Worm (Caenorhabditis elegans) whole organism, young adult: Measurements from ENCODE around the gene F15G9.2.

ENCODE experiments used
- C06A6.2 ChIP-seq: fragments of 200-800 bp; sonication (Bioruptor generic); conservative IDR thresholded peaks from 2 replicates; pipeline ENCODE4 v1.3.6; 2022; ENCODE audit warnings: missing genetic modification characterization, missing compliant biosample characterization
- F23B12.7 ChIP-seq: sonication (generic microtip); optimal IDR thresholded peaks from 2 replicates; lab custom pipeline; 2017; ENCODE audit warnings: missing genetic modification characterization, mild to moderate bottlenecking, missing compliant biosample characterization, antibody characterized with exemption, moderate library complexity; ENCODE audit not compliant: insufficient read depth
- F37B4.10 ChIP-seq: fragments of 200-800 bp; sonication (Bioruptor generic); IDR thresholded peaks from 2 replicates; pipeline ENCODE4 v1.3.6; 2022; ENCODE audit warnings: missing genetic modification characterization, missing compliant biosample characterization
- F52B5.7 ChIP-seq: sonication (generic microtip); optimal IDR thresholded peaks from 2 replicates; lab custom pipeline; 2016; ENCODE audit warnings: mild to moderate bottlenecking, missing genetic modification characterization, missing compliant biosample characterization
- F57A8.1 ChIP-seq: fragments of 200-800 bp; sonication (Bioruptor generic); optimal IDR thresholded peaks from 2 replicates; lab custom pipeline; 2018; ENCODE audit warnings: mild to moderate bottlenecking, missing genetic modification characterization, moderate library complexity, missing compliant biosample characterization
- K12H6.12 ChIP-seq: fragments of 200-800 bp; sonication (Bioruptor generic); optimal IDR thresholded peaks from 2 replicates; lab custom pipeline; 2018; ENCODE audit warnings: mild to moderate bottlenecking, missing genetic modification characterization, missing compliant biosample characterization
- T07F8.4 ChIP-seq: sonication (generic microtip); optimal IDR thresholded peaks from 2 replicates; lab custom pipeline; 2016; ENCODE audit warnings: mild to moderate bottlenecking, missing genetic modification characterization, moderate library complexity, missing compliant biosample characterization
- Y53F4B.3 ChIP-seq: fragments of 200-800 bp; sonication (Bioruptor generic); IDR thresholded peaks from 2 replicates; pipeline ENCODE4 v1.3.6; 2022; ENCODE audit warnings: missing genetic modification reagents, missing genetic modification characterization, missing compliant biosample characterization
- Y56A3A.18 ChIP-seq: fragments of 200-800 bp; sonication (Bioruptor generic); IDR thresholded peaks from 2 replicates; pipeline ENCODE4 v1.3.6; 2022; ENCODE audit warnings: missing genetic modification reagents, missing genetic modification characterization, missing compliant biosample characterization
- ama-1 ChIP-seq, 3 experiments: fragments of 150-350 bp in 1 of 3; sonication (generic microtip) in 2 of 3; optimal IDR thresholded peaks; 2 replicates each; lab custom pipeline; 2014 to 2018; ENCODE audit warnings: missing biosample characterization in 2 of 3, missing genetic modification characterization in 2 of 3, missing genetic modification reagents in 2 of 3
- attf-3 ChIP-seq: fragments of 200-800 bp; sonication (Bioruptor generic); conservative IDR thresholded peaks from 2 replicates; pipeline ENCODE4 v1.3.6; 2022; ENCODE audit warnings: missing genetic modification reagents, missing genetic modification characterization, missing compliant biosample characterization
- bed-2 ChIP-seq: fragments of 200-800 bp; sonication (Bioruptor generic); IDR thresholded peaks from 2 replicates; pipeline ENCODE4 v1.3.6; 2022; ENCODE audit warnings: missing genetic modification reagents, missing genetic modification characterization, missing compliant biosample characterization
- cebp-1 ChIP-seq, 2 experiments: fragments of 200-800 bp in 1 of 2; sonication (Bioruptor generic) in 1 of 2; sonication (generic microtip) in 1 of 2; IDR thresholded peaks in 1 of 2; optimal IDR thresholded peaks in 1 of 2; 2 replicates each; pipeline versions ENCODE4 v1.3.6 to Lab custom; 2017 to 2022; ENCODE audit warnings: missing compliant biosample characterization in 2 of 2, missing genetic modification characterization in 2 of 2, mild to moderate bottlenecking in 1 of 2, missing genetic modification reagents in 1 of 2, moderate library complexity in 1 of 2
- cebp-2 ChIP-seq: fragments of 200-800 bp; sonication (Bioruptor generic); IDR thresholded peaks from 2 replicates; pipeline ENCODE4 v1.3.6; 2022; ENCODE audit warnings: missing genetic modification characterization, missing compliant biosample characterization
- ceh-100 ChIP-seq: fragments of 200-800 bp; sonication (Bioruptor generic); IDR thresholded peaks from 2 replicates; pipeline ENCODE4 v1.3.6; 2022; ENCODE audit warnings: missing genetic modification reagents, missing genetic modification characterization, missing compliant biosample characterization
- ceh-91 ChIP-seq: fragments of 200-800 bp; sonication (Bioruptor generic); IDR thresholded peaks from 2 replicates; pipeline ENCODE4 v1.3.6; 2022; ENCODE audit warnings: missing genetic modification reagents, missing genetic modification characterization, missing compliant biosample characterization
- dox-1 ChIP-seq: fragments of 200-800 bp; sonication (Bioruptor generic); IDR thresholded peaks from 2 replicates; pipeline ENCODE4 v1.3.6; 2022; ENCODE audit warnings: missing genetic modification reagents, missing genetic modification characterization, missing compliant biosample characterization
- dpff-1 ChIP-seq: sonication (generic microtip); optimal IDR thresholded peaks from 2 replicates; lab custom pipeline; 2017; ENCODE audit warnings: mild to moderate bottlenecking, missing genetic modification characterization, missing compliant biosample characterization
- egl-18 ChIP-seq: fragments of 200-800 bp; sonication (Bioruptor generic); IDR thresholded peaks from 2 replicates; pipeline ENCODE4 v1.3.6; 2022; ENCODE audit warnings: missing genetic modification reagents, missing genetic modification characterization, missing compliant biosample characterization
- egrh-3 ChIP-seq: fragments of 200-800 bp; sonication (Bioruptor generic); IDR thresholded peaks from 2 replicates; pipeline ENCODE4 v1.3.6; 2022; ENCODE audit warnings: missing genetic modification reagents, missing genetic modification characterization, missing compliant biosample characterization
- hlh-12 ChIP-seq: sonication (generic microtip); optimal IDR thresholded peaks from 2 replicates; lab custom pipeline; 2016; ENCODE audit warnings: missing genetic modification characterization, missing compliant biosample characterization
- hlh-26 ChIP-seq: fragments of 200-800 bp; sonication (Bioruptor generic); conservative IDR thresholded peaks from 2 replicates; pipeline ENCODE4 v1.3.6; 2022; ENCODE audit warnings: missing genetic modification reagents, missing genetic modification characterization, missing compliant biosample characterization
- hmg-1.2 ChIP-seq: fragments of 200-800 bp; sonication (Bioruptor generic); IDR thresholded peaks from 2 replicates; pipeline ENCODE4 v1.3.6; 2022; ENCODE audit warnings: missing genetic modification reagents, missing genetic modification characterization, missing compliant biosample characterization
- lag-1 ChIP-seq: fragments of 200-800 bp; sonication (Bioruptor generic); IDR thresholded peaks from 2 replicates; pipeline ENCODE4 v1.3.6; 2022; ENCODE audit warnings: missing genetic modification reagents, missing genetic modification characterization, missing compliant biosample characterization
- let-607 ChIP-seq, 2 experiments: fragments of 200-800 bp in 1 of 2; sonication (Bioruptor generic) in 1 of 2; sonication (generic microtip) in 1 of 2; optimal IDR thresholded peaks; 2 replicates each; lab custom pipeline; 2016 to 2018; ENCODE audit warnings: mild to moderate bottlenecking in 2 of 2, missing compliant biosample characterization in 2 of 2, missing genetic modification characterization in 2 of 2, moderate library complexity in 2 of 2, missing genotype in 1 of 2
- lin-40 ChIP-seq: sonication (generic microtip); optimal IDR thresholded peaks from 2 replicates; lab custom pipeline; 2016; ENCODE audit warnings: missing genetic modification characterization, mild to moderate bottlenecking, missing compliant biosample characterization, missing genotype, missing genetic modification reagents
- lir-1 ChIP-seq: fragments of 200-800 bp; sonication (Bioruptor generic); conservative IDR thresholded peaks from 2 replicates; pipeline ENCODE4 v1.3.6; 2022; ENCODE audit warnings: missing genetic modification reagents, missing genetic modification characterization, missing compliant biosample characterization
- madf-3 ChIP-seq: fragments of 200-800 bp; sonication (Bioruptor generic); IDR thresholded peaks from 2 replicates; pipeline ENCODE4 v1.3.6; 2022; ENCODE audit warnings: missing genetic modification reagents, missing genetic modification characterization, missing compliant biosample characterization
- mes-4 ChIP-seq: sonication (generic microtip); optimal IDR thresholded peaks from 2 replicates; lab custom pipeline; 2016; ENCODE audit warnings: missing genotype, missing genetic modification characterization, missing compliant biosample characterization
- nfya-1 ChIP-seq: sonication (generic microtip); optimal IDR thresholded peaks from 2 replicates; lab custom pipeline; 2017; ENCODE audit warnings: antibody characterized with exemption, missing compliant biosample characterization, missing genetic modification characterization, borderline replicate concordance; ENCODE audit not compliant: insufficient read depth
- nfya-2 ChIP-seq: fragments of 200-800 bp; sonication (Bioruptor generic); IDR thresholded peaks from 2 replicates; pipeline ENCODE4 v1.3.6; 2022; ENCODE audit warnings: missing genetic modification reagents, missing genetic modification characterization, missing compliant biosample characterization
- nfyb-1 ChIP-seq: fragments of 200-800 bp; sonication (Bioruptor generic); IDR thresholded peaks from 2 replicates; pipeline ENCODE4 v1.3.6; 2022; ENCODE audit warnings: missing genetic modification reagents, missing genetic modification characterization, missing compliant biosample characterization
- nhr-120 ChIP-seq: fragments of 200-800 bp; sonication (Bioruptor generic); IDR thresholded peaks from 2 replicates; pipeline ENCODE4 v1.3.6; 2022; ENCODE audit warnings: missing genetic modification characterization, missing compliant biosample characterization
- nhr-179 ChIP-seq: sonication (generic microtip); optimal IDR thresholded peaks from 2 replicates; lab custom pipeline; 2016; ENCODE audit warnings: mild to moderate bottlenecking, missing genetic modification characterization, missing compliant biosample characterization
- nhr-80 ChIP-seq: sonication (generic microtip); optimal IDR thresholded peaks from 2 replicates; lab custom pipeline; 2016; ENCODE audit warnings: missing genetic modification characterization, missing compliant biosample characterization
- pbrm-1 ChIP-seq: fragments of 200-800 bp; sonication (Bioruptor generic); IDR thresholded peaks from 2 replicates; pipeline ENCODE4 v1.3.6; 2022; ENCODE audit warnings: missing genetic modification reagents, missing genetic modification characterization, missing compliant biosample characterization
- pha-4 ChIP-seq: fragments of 150-350 bp; sonication (generic microtip); optimal IDR thresholded peaks from 2 replicates; lab custom pipeline; 2014; ENCODE audit warnings: missing biosample characterization, missing genetic modification reagents, missing genetic modification characterization
- rec-8 ChIP-seq, 2 experiments: sonication (generic microtip); optimal IDR thresholded peaks; 2 replicates each; lab custom pipeline; 2016; ENCODE audit warnings: mild to moderate bottlenecking in 2 of 2, missing genetic modification characterization in 2 of 2, missing genetic modification reagents in 2 of 2, missing genotype in 2 of 2, missing biosample characterization in 1 of 2, missing compliant biosample characterization in 1 of 2, moderate library complexity in 1 of 2
- snpc-3.4 ChIP-seq: sonication (generic microtip); optimal IDR thresholded peaks from 2 replicates; lab custom pipeline; 2017; ENCODE audit warnings: missing genetic modification characterization, mild to moderate bottlenecking, missing compliant biosample characterization, antibody characterized with exemption, moderate library complexity, missing genotype, missing genetic modification reagents
- snpc-4 ChIP-seq, 5 experiments: fragments of 150-350 bp in 1 of 5; sonication (generic microtip) in 4 of 5; optimal IDR thresholded peaks; 2 replicates each; lab custom pipeline; 2014 to 2018; ENCODE audit warnings: missing genetic modification characterization in 5 of 5, missing biosample characterization in 3 of 5, antibody characterized with exemption in 2 of 5, mild to moderate bottlenecking in 2 of 5, missing compliant biosample characterization in 2 of 5, missing genotype in 2 of 5, moderate library complexity in 2 of 5, missing genetic modification reagents in 1 of 5
- sptf-2 ChIP-seq: fragments of 200-800 bp; sonication (Bioruptor generic); optimal IDR thresholded peaks from 2 replicates; lab custom pipeline; 2018; ENCODE audit warnings: mild to moderate bottlenecking, missing genetic modification characterization, missing compliant biosample characterization
- xnd-1 ChIP-seq: sonication (generic microtip); optimal IDR thresholded peaks from 2 replicates; lab custom pipeline; 2016; ENCODE audit warnings: missing genotype, missing genetic modification reagents, missing genetic modification characterization, missing compliant biosample characterization
- zfh-2 ChIP-seq: fragments of 200-800 bp; sonication (Bioruptor generic); conservative IDR thresholded peaks from 2 replicates; pipeline ENCODE4 v1.3.6; 2022; ENCODE audit warnings: missing genetic modification reagents, missing genetic modification characterization, missing compliant biosample characterization
- zim-3 ChIP-seq: sonication (generic microtip); optimal IDR thresholded peaks from 2 replicates; lab custom pipeline; 2017; ENCODE audit warnings: mild to moderate bottlenecking, missing genetic modification characterization, moderate library complexity, missing compliant biosample characterization
- ztf-18 ChIP-seq: sonication (generic microtip); optimal IDR thresholded peaks from 2 replicates; lab custom pipeline; 2016; ENCODE audit warnings: missing genotype, mild to moderate bottlenecking, missing genetic modification characterization, missing compliant biosample characterization
- ztf-26 ChIP-seq: sonication (generic microtip); optimal IDR thresholded peaks from 2 replicates; lab custom pipeline; 2017; ENCODE audit warnings: missing genetic modification characterization, missing compliant biosample characterization
- ztf-28 ChIP-seq: fragments of 200-800 bp; sonication (Bioruptor generic); IDR thresholded peaks from 2 replicates; pipeline ENCODE4 v1.3.6; 2022; ENCODE audit warnings: missing genetic modification reagents, missing genetic modification characterization, missing compliant biosample characterization

The F15G9.2 gene

ce11 chrX:9737730-9738129, 24.2 kb upstream of the F15G9.2 start, which contains the start of gene F15G9.5 (continued):
- TF ChIP-seq ztf-26 (no peak), sptf-2 (GFP tag; lab: Kevin White, UChicago) (no peak), madf-3 (no peak), ceh-100 (GFP tag; lab: Robert Waterston, UW) (no peak), pbrm-1 (GFP tag; lab: Robert Waterston, UW) (no peak), pha-4 (no peak), egl-18 (GFP tag; lab: Robert Waterston, UW) (no peak), lag-1 (GFP tag; lab: Robert Waterston, UW) (no peak), cebp-1 (GFP tag; IDR thresholded peaks at IDR 0.05; lab: Robert Waterston, UW) (no peak), cebp-1 (tag; optimal IDR thresholded peaks at IDR 0.05; lab: Kevin White, UChicago) (no peak), dox-1 (peak; percentile 42; the same call in 1 of the 2 replicates), F57A8.1 (GFP tag; lab: Kevin White, UChicago) (no peak), K12H6.12 (tag; lab: Kevin White, UChicago) (no peak), mes-4 (tag; lab: Kevin White, UChicago) (no peak), lir-1 (GFP tag; lab: Robert Waterston, UW) (no peak), ceh-91 (GFP tag; lab: Robert Waterston, UW) (no peak), bed-2 (no peak), zim-3 (no peak), F37B4.10 (GFP tag; lab: Robert Waterston, UW) (no peak), egrh-3 (GFP tag; lab: Robert Waterston, UW) (peak; percentile 64), Y53F4B.3 (no peak), cebp-2 (GFP tag; lab: Robert Waterston, UW) (no peak), nhr-179 (tag; lab: Kevin White, UChicago) (no peak), dpff-1 (tag; lab: Kevin White, UChicago) (no peak), ztf-18 (tag; lab: Kevin White, UChicago) (no peak), C06A6.2 (GFP tag; lab: Robert Waterston, UW) (no peak), snpc-4 (GFP tag; optimal IDR thresholded peaks at IDR 0.05; lab: Kevin White, UChicago) (no peak), snpc-4 (tag; optimal IDR thresholded peaks at IDR 0.05; lab: Kevin White, UChicago) (no peak), F52B5.7 (tag; lab: Kevin White, UChicago) (peak; percentile 48), let-607 (tag; optimal IDR thresholded peaks at IDR 0.05; lab: Kevin White, UChicago) (no peak), nhr-80 (tag; lab: Kevin White, UChicago) (no peak), rec-8 (tag; optimal IDR thresholded peaks at IDR 0.05; lab: Kevin White, UChicago) (no peak), hmg-1.2 (GFP tag; lab: Robert Waterston, UW) (peak; percentile 23; the same call in 1 of the 2 replicates), ama-1 (optimal IDR thresholded peaks at IDR 0.05; lab: Kevin White, UChicago) (no peak), ama-1 (GFP tag; optimal IDR thresholded peaks at IDR 0.05; lab: Kevin White, UChicago) (no peak), xnd-1 (tag; lab: Kevin White, UChicago) (no peak), hlh-12 (tag; lab: Kevin White, UChicago) (no peak), F23B12.7 (tag; lab: Kevin White, UChicago) (no peak), zfh-2 (GFP tag; lab: Robert Waterston, UW) (peak; percentile 94), snpc-3.4 (tag; lab: Kevin White, UChicago) (no peak), ztf-28 (GFP tag; lab: Robert Waterston, UW) (no peak), Y56A3A.18 (no peak), hlh-26 (GFP tag; lab: Robert Waterston, UW) (no peak), T07F8.4 (tag; lab: Kevin White, UChicago) (no peak), nhr-120 (GFP tag; lab: Robert Waterston, UW) (no peak), attf-3 (GFP tag; lab: Robert Waterston, UW) (no peak), nfya-2 (GFP tag; lab: Robert Waterston, UW) (no peak), nfyb-1 (GFP tag; lab: Robert Waterston, UW) (no peak), lin-40 (no peak), nfya-1 (no peak)
